Worm (Caenorhabditis elegans): ENCODE data around the gene tank-1.

- TF ChIP-seq ZK546.5 (tag; optimal IDR thresholded peaks at IDR 0.05) (no peak), nhr-23 (tag; optimal IDR thresholded peaks at IDR 0.05) (no peak), egl-27 (tag; optimal IDR thresholded peaks at IDR 0.05) (no peak), R02D3.7 (tag; optimal IDR thresholded peaks at IDR 0.05) (no peak), nhr-11 (tag; optimal IDR thresholded peaks at IDR 0.05) (no peak), blmp-1 (tag; optimal IDR thresholded peaks at IDR 0.05; ENCODE audit: insufficient read depth) (no peak), F13H6.1 (tag; optimal IDR thresholded peaks at IDR 0.05) (no peak), lin-39 (tag; optimal IDR thresholded peaks at IDR 0.05) (no peak), ama-1 (optimal IDR thresholded peaks at IDR 0.05) (no peak), unc-55 (GFP tag; optimal IDR thresholded peaks at IDR 0.05) (no peak), nhr-237 (tag; optimal IDR thresholded peaks at IDR 0.05) (no peak), ztf-1 (GFP tag; conservative IDR thresholded peaks at IDR 0.05) (no peak)
These were observed 55.0 kb downstream of the tank-1 start for ce11 chrV:1230540-1230939.
